Fruit fly (Drosophila melanogaster) whole organism, embryonic: ENCODE data around the gene Jon65Aiii.

Experiments used
- BEAF-32 ChIP-seq: fragments of 200-800 bp; sonication (Bioruptor generic); optimal IDR thresholded peaks from 3 replicates; lab custom pipeline; 2017; ENCODE audit warnings: missing biosample characterization, missing genetic modification characterization, mild to moderate bottlenecking, moderate library complexity, missing genetic modification reagents
- Bdp1 ChIP-seq: fragments of 200-800 bp; sonication (Bioruptor generic); optimal IDR thresholded peaks from 3 replicates; lab custom pipeline; 2016; ENCODE audit warnings: missing biosample characterization, missing genetic modification characterization
- Bgb ChIP-seq: fragments of 200-800 bp; sonication (Bioruptor generic); IDR thresholded peaks from 2 replicates; pipeline ENCODE4 v1.3.6; 2022; ENCODE audit warnings: missing biosample characterization, missing genetic modification characterization; ENCODE audit not compliant: partially characterized antibody
- CG10274 ChIP-seq: fragments of 200-800 bp; sonication (Bioruptor generic); optimal IDR thresholded peaks from 3 replicates; lab custom pipeline; 2017; ENCODE audit warnings: missing biosample characterization, mild to moderate bottlenecking, missing genetic modification characterization
- CG10959 ChIP-seq: fragments of 200-800 bp; sonication (Bioruptor generic); IDR thresholded peaks from 2 replicates; pipeline ENCODE4 v1.3.6; 2022; ENCODE audit warnings: missing biosample characterization, missing genetic modification characterization
- CG11456 ChIP-seq: fragments of 200-800 bp; sonication (Bioruptor generic); IDR thresholded peaks from 3 replicates; pipeline ENCODE4 v1.3.6; 2022; ENCODE audit warnings: missing biosample characterization, missing genetic modification characterization
- CG12104 ChIP-seq: fragments of 200-800 bp; sonication (Bioruptor generic); optimal IDR thresholded peaks from 3 replicates; lab custom pipeline; 2016; ENCODE audit warnings: missing biosample characterization, missing genetic modification characterization
- CG13296 ChIP-seq: fragments of 200-800 bp; sonication (Bioruptor generic); optimal IDR thresholded peaks from 3 replicates; lab custom pipeline; 2018; ENCODE audit warnings: missing biosample characterization, mild to moderate bottlenecking, missing genetic modification characterization
- CG18262 ChIP-seq: fragments of 200-800 bp; optimal IDR thresholded peaks from 3 replicates; lab custom pipeline; 2019; ENCODE audit warnings: missing biosample characterization, mild to moderate bottlenecking, missing genetic modification characterization, moderate library complexity
- CG2120 ChIP-seq: fragments of 200-800 bp; sonication (Bioruptor generic); optimal IDR thresholded peaks from 3 replicates; lab custom pipeline; 2016; ENCODE audit warnings: missing biosample characterization, missing genetic modification characterization
- CG31388 ChIP-seq: fragments of 200-800 bp; sonication (Bioruptor generic); optimal IDR thresholded peaks from 2 replicates; lab custom pipeline; 2016; ENCODE audit warnings: missing biosample characterization, missing genetic modification characterization
- CG31441 ChIP-seq: fragments of 200-800 bp; sonication (Bioruptor generic); IDR thresholded peaks from 2 replicates; pipeline ENCODE4 v1.3.6; 2022; ENCODE audit warnings: missing biosample characterization, missing genetic modification characterization
- CG4360 ChIP-seq: fragments of 200-800 bp; sonication (Bioruptor generic); IDR thresholded peaks from 2 replicates; pipeline ENCODE4 v1.3.6; 2022; ENCODE audit warnings: missing biosample characterization, missing genetic modification characterization
- CG4854 ChIP-seq: fragments of 200-800 bp; sonication (Bioruptor generic); optimal IDR thresholded peaks from 2 replicates; lab custom pipeline; 2016; ENCODE audit warnings: missing biosample characterization, missing genetic modification characterization, inconsistent platforms
- CG9797 ChIP-seq: fragments of 200-800 bp; sonication (Bioruptor generic); optimal IDR thresholded peaks from 3 replicates; lab custom pipeline; 2018; ENCODE audit warnings: missing biosample characterization, mild to moderate bottlenecking, missing genetic modification characterization
- Chrac-16 ChIP-seq: fragments of 200-800 bp; sonication (Bioruptor generic); optimal IDR thresholded peaks from 3 replicates; lab custom pipeline; 2016; ENCODE audit warnings: missing biosample characterization, missing genetic modification characterization
- CkIIα-i1 ChIP-seq: fragments of 200-800 bp; sonication (Bioruptor generic); IDR thresholded peaks from 2 replicates; pipeline ENCODE4 v1.3.6; 2022; ENCODE audit warnings: missing biosample characterization, missing genetic modification characterization
- CoRest ChIP-seq: fragments of 200-800 bp; sonication (Bioruptor generic); optimal IDR thresholded peaks from 3 replicates; lab custom pipeline; 2018; ENCODE audit warnings: missing biosample characterization, mild to moderate bottlenecking, missing genetic modification characterization, moderate library complexity
- CrebB ChIP-seq: fragments of 200-800 bp; sonication (Bioruptor generic); optimal IDR thresholded peaks from 3 replicates; lab custom pipeline; 2018; ENCODE audit warnings: missing biosample characterization, mild to moderate bottlenecking, missing genetic modification characterization
- D19A ChIP-seq: fragments of 200-800 bp; optimal IDR thresholded peaks from 3 replicates; lab custom pipeline; 2019; ENCODE audit warnings: missing biosample characterization, mild to moderate bottlenecking, missing genetic modification characterization, moderate library complexity
- E2f2 ChIP-seq: fragments of 200-800 bp; sonication (Bioruptor generic); IDR thresholded peaks from 2 replicates; pipeline ENCODE4 v1.3.6; 2022; ENCODE audit warnings: missing biosample characterization, missing genetic modification characterization
- Ets65A ChIP-seq: fragments of 200-800 bp; sonication (Bioruptor generic); peaks from one replicate; lab custom pipeline; 2016; ENCODE audit warnings: missing biosample characterization, missing genetic modification characterization
- GATAe ChIP-seq: fragments of 200-800 bp; sonication (Bioruptor generic); conservative IDR thresholded peaks from 2 replicates; pipeline ENCODE4 v1.3.6; 2022; ENCODE audit warnings: missing biosample characterization, missing genetic modification characterization
- HLHmδ ChIP-seq: fragments of 200-800 bp; sonication (Bioruptor generic); optimal IDR thresholded peaks from 2 replicates; lab custom pipeline; 2018; ENCODE audit warnings: missing biosample characterization, mild to moderate bottlenecking, missing genetic modification characterization, moderate library complexity
- HmgD ChIP-seq: fragments of 200-800 bp; sonication (Bioruptor generic); optimal IDR thresholded peaks from 3 replicates; lab custom pipeline; 2016; ENCODE audit warnings: missing biosample characterization, missing genetic modification characterization
- Nf-YC ChIP-seq: fragments of 200-800 bp; optimal IDR thresholded peaks from 3 replicates; lab custom pipeline; 2019; ENCODE audit warnings: missing biosample characterization, mild to moderate bottlenecking, missing genetic modification characterization, moderate library complexity
- NfI ChIP-seq: fragments of 200-800 bp; sonication (Bioruptor generic); optimal IDR thresholded peaks from 3 replicates; lab custom pipeline; 2018; ENCODE audit warnings: missing biosample characterization, mild to moderate bottlenecking, missing genetic modification characterization, moderate library complexity
- Ssrp ChIP-seq: fragments of 200-800 bp; sonication (Bioruptor generic); optimal IDR thresholded peaks from 2 replicates; lab custom pipeline; 2018; ENCODE audit warnings: missing biosample characterization, mild to moderate bottlenecking, missing genetic modification characterization, moderate library complexity
- Usf ChIP-seq: fragments of 200-800 bp; sonication (Bioruptor generic); optimal IDR thresholded peaks from 2 replicates; lab custom pipeline; 2017; ENCODE audit warnings: missing genotype, missing biosample characterization, missing genetic modification characterization
- ase ChIP-seq: fragments of 200-800 bp; sonication (Bioruptor generic); IDR thresholded peaks from 3 replicates; pipeline ENCODE4 v1.3.6; 2022; ENCODE audit warnings: missing biosample characterization, missing genetic modification characterization
- cato ChIP-seq: fragments of 200-800 bp; sonication (Bioruptor generic); optimal IDR thresholded peaks from 2 replicates; lab custom pipeline; 2016; ENCODE audit warnings: missing biosample characterization, missing genetic modification characterization, borderline replicate concordance
- exex ChIP-seq: fragments of 200-800 bp; sonication (Bioruptor generic); optimal IDR thresholded peaks from 4 replicates; lab custom pipeline; 2018; ENCODE audit warnings: missing biosample characterization, mild to moderate bottlenecking, missing genetic modification characterization, moderate library complexity
- fd102C ChIP-seq: fragments of 200-800 bp; sonication (Bioruptor generic); optimal IDR thresholded peaks from 2 replicates; lab custom pipeline; 2018; ENCODE audit warnings: missing biosample characterization, mild to moderate bottlenecking, missing genetic modification characterization, moderate library complexity
- gsb-n ChIP-seq: fragments of 200-800 bp; sonication (Bioruptor generic); optimal IDR thresholded peaks from 3 replicates; lab custom pipeline; 2018; ENCODE audit warnings: missing biosample characterization, mild to moderate bottlenecking, missing genetic modification characterization
- hb ChIP-seq: fragments of 200-800 bp; sonication (Bioruptor generic); IDR thresholded peaks from 3 replicates; pipeline ENCODE4 v1.3.6; 2022; ENCODE audit warnings: missing biosample characterization, missing genetic modification characterization; ENCODE audit not compliant: partially characterized antibody
- hth ChIP-seq: fragments of >200 bp; optimal IDR thresholded peaks from 2 replicates; lab custom pipeline; 2017; ENCODE audit warnings: inconsistent platforms
- kay ChIP-seq: fragments of 200-800 bp; sonication (Bioruptor generic); optimal IDR thresholded peaks from 2 replicates; lab custom pipeline; 2016; ENCODE audit warnings: missing biosample characterization, missing genetic modification characterization
- mirr ChIP-seq: fragments of 200-800 bp; sonication (Bioruptor generic); optimal IDR thresholded peaks from 3 replicates; lab custom pipeline; 2018; ENCODE audit warnings: missing biosample characterization, mild to moderate bottlenecking, missing genetic modification characterization
- peb ChIP-seq: fragments of 200-800 bp; sonication (Bioruptor generic); IDR thresholded peaks from 2 replicates; pipeline ENCODE4 v1.3.6; 2022; ENCODE audit warnings: missing biosample characterization, missing genetic modification characterization
- ranshi ChIP-seq: fragments of 200-800 bp; sonication (Bioruptor generic); IDR thresholded peaks from 2 replicates; pipeline ENCODE4 v1.3.6; 2022; ENCODE audit warnings: missing biosample characterization, missing genetic modification characterization
- repo ChIP-seq: fragments of 200-800 bp; sonication (Bioruptor generic); optimal IDR thresholded peaks from 2 replicates; lab custom pipeline; 2016; ENCODE audit warnings: missing biosample characterization, missing genetic modification characterization
- salm ChIP-seq: fragments of 200-800 bp; sonication (Bioruptor generic); optimal IDR thresholded peaks from 2 replicates; lab custom pipeline; 2018; ENCODE audit warnings: missing biosample characterization, mild to moderate bottlenecking, missing genetic modification characterization
- slp2 ChIP-seq: fragments of 200-800 bp; sonication (Bioruptor generic); optimal IDR thresholded peaks from 2 replicates; lab custom pipeline; 2016; ENCODE audit warnings: missing biosample characterization, missing genetic modification characterization
- ssp ChIP-seq: fragments of 200-800 bp; sonication (Bioruptor generic); IDR thresholded peaks from 2 replicates; pipeline ENCODE4 v1.3.6; 2022; ENCODE audit warnings: missing biosample characterization, missing genetic modification characterization
- sug ChIP-seq: fragments of 200-800 bp; optimal IDR thresholded peaks from 2 replicates; lab custom pipeline; 2019; ENCODE audit warnings: missing biosample characterization, mild to moderate bottlenecking, missing genetic modification characterization, moderate library complexity
- tna ChIP-seq: fragments of 200-800 bp; sonication (Bioruptor generic); IDR thresholded peaks from 2 replicates; pipeline ENCODE4 v1.3.6; 2022; ENCODE audit warnings: missing biosample characterization, missing genetic modification characterization; ENCODE audit not compliant: partially characterized antibody
- tup ChIP-seq: fragments of 200-800 bp; sonication (Bioruptor generic); optimal IDR thresholded peaks from 2 replicates; lab custom pipeline; 2016; ENCODE audit warnings: missing biosample characterization, mild to moderate bottlenecking, missing genetic modification characterization, moderate library complexity
- twi ChIP-seq: fragments of 200-800 bp; optimal IDR thresholded peaks from 2 replicates; lab custom pipeline; 2019; ENCODE audit warnings: missing biosample characterization, mild to moderate bottlenecking, missing genetic modification characterization, moderate library complexity
- vnd ChIP-seq: fragments of 200-800 bp; sonication (Bioruptor generic); IDR thresholded peaks from 3 replicates; pipeline ENCODE4 v1.3.6; 2022; ENCODE audit warnings: missing biosample characterization, missing genetic modification characterization; ENCODE audit not compliant: partially characterized antibody
- wdn ChIP-seq: fragments of 200-800 bp; sonication (Bioruptor generic); IDR thresholded peaks from 2 replicates; pipeline ENCODE4 v1.3.6; 2022; ENCODE audit warnings: missing biosample characterization, missing genetic modification characterization

Jon65Aiii gene

DNA sequence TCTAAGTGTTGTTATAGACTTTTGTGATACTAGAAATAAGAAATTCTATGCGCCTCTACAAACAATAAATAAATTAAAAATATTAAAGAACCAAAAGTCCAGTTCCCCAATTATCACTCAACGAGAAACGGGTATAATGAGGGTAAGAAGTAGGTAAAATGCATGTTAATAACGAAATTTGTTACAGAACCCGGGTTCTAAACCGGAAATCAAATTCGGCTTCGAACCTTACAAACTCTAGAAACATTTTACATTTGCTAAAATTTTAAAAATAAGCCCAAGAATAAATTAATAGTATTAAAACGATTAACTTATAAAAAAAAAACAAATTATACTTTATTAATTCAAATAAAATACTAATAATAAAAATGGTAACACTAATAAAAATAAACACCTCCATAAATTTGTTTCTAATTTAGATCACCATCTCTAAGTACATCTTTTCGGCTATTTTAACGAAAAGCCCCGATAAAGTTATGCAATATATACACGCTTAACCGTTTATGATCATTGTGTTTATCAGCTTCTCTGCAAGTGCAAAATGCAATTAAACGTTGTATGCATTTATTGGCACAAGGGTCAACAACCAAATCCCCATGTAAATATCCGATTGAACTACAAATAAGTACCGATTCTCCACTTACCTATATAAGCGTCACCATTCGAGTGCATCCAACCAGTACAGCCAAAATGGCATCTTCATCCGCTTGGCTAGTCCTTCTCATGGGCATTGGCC is 21.1 kb downstream of the Jon65Aiii start, which contains the start of gene CG6602 (continued):
- TF ChIP-seq wdn (GFP tag; lab: Robert Waterston, UW) (peak; percentile 9; the same call in 1 of the 2 replicates), CG11456 (GFP tag; lab: Robert Waterston, UW) (peak; percentile 89), salm (tag; lab: Kevin White, UChicago) (no peak), peb (GFP tag; lab: Robert Waterston, UW) (no peak; the same call in 1 of the 2 replicates), sug (tag; lab: Kevin White, UChicago) (peak; percentile 45), CG4360 (no peak), cato (GFP tag; lab: Kevin White, UChicago) (peak; percentile 30), GATAe (GFP tag; lab: Robert Waterston, UW) (no peak), tup (GFP tag; lab: Kevin White, UChicago) (no peak), kay (no peak), repo (GFP tag; lab: Kevin White, UChicago) (peak; percentile 42), NfI (GFP tag; lab: Kevin White, UChicago) (peak; percentile 90), Ets65A (GFP tag; lab: Kevin White, UChicago) (peak; percentile 97), gsb-n (tag; lab: Kevin White, UChicago) (peak; percentile 38), hb (GFP tag; lab: Robert Waterston, UW) (no peak), CG31441 (GFP tag; lab: Robert Waterston, UW) (peak; percentile 59), HmgD (GFP tag; lab: Kevin White, UChicago) (no peak), CG18262 (peak; percentile 53), hth (lab: Kevin White, UChicago) (no peak), CG4854 (GFP tag; lab: Kevin White, UChicago) (peak; percentile 35), CG12104 (GFP tag; lab: Kevin White, UChicago) (peak; percentile 64), vnd (no peak), mirr (GFP tag; lab: Kevin White, UChicago) (peak; percentile 70), Nf-YC (no peak), E2f2 (GFP tag; lab: Robert Waterston, UW) (peak; percentile 47), exex (tag; lab: Kevin White, UChicago) (peak; percentile 42), Usf (GFP tag; lab: Kevin White, UChicago) (peak; percentile 67), D19A (peak; percentile 45), Bgb (GFP tag; lab: Robert Waterston, UW) (no peak), ssp (peak; percentile 66), fd102C (GFP tag; lab: Kevin White, UChicago) (peak; percentile 10), CrebB (tag; lab: Kevin White, UChicago) (peak; percentile 5), tna (GFP tag; lab: Robert Waterston, UW) (no peak), Ssrp (peak; percentile 26), twi (tag; lab: Kevin White, UChicago) (no peak), BEAF-32 (no peak), Chrac-16 (no peak), CG9797 (no peak), CG13296 (GFP tag; lab: Kevin White, UChicago) (peak; percentile 81), CoRest (tag; lab: Kevin White, UChicago) (peak; percentile 53), CkIIα-i1 (peak; percentile 4; the same call in 1 of the 2 replicates), slp2 (GFP tag; lab: Kevin White, UChicago) (peak; percentile 53), CG2120 (GFP tag; lab: Kevin White, UChicago) (peak; percentile 6), HLHmδ (no peak), CG10959 (GFP tag; lab: Robert Waterston, UW) (peak; percentile 16; the same call in 1 of the 2 replicates), ranshi (peak; percentile 83), CG31388 (GFP tag; lab: Kevin White, UChicago) (no peak), CG10274 (peak; percentile 67), Bdp1 (GFP tag; lab: Kevin White, UChicago) (no peak), ase (GFP tag; lab: Robert Waterston, UW) (peak; percentile 83)
